Worm (Caenorhabditis elegans) whole organism, L3 larva: Measurements from ENCODE around the gene C25A11.2.

Experiments
- R02D3.7 ChIP-seq: fragments of 150-350 bp; optimal IDR thresholded peaks from 2 replicates; lab custom pipeline; 2014; ENCODE audit warnings: missing biosample characterization, missing genetic modification characterization
- ama-1 ChIP-seq: fragments of 150-350 bp; optimal IDR thresholded peaks from 2 replicates; lab custom pipeline; 2018
- ceh-82 ChIP-seq: fragments of 150-350 bp; optimal IDR thresholded peaks from 2 replicates; lab custom pipeline; 2014; ENCODE audit warnings: missing biosample characterization, missing genetic modification characterization
- ceh-9 ChIP-seq: sonication (generic microtip); optimal IDR thresholded peaks from 2 replicates; lab custom pipeline; 2018; ENCODE audit warnings: missing biosample characterization, missing genetic modification characterization
- daf-12 ChIP-seq: fragments of 150-350 bp; optimal IDR thresholded peaks from 2 replicates; lab custom pipeline; 2014; ENCODE audit warnings: missing biosample characterization, missing genetic modification reagents, missing genetic modification characterization
- egl-27 ChIP-seq: sonication (generic microtip); optimal IDR thresholded peaks from 4 replicates; lab custom pipeline; 2017; ENCODE audit warnings: missing biosample characterization, missing genetic modification reagents, missing genetic modification characterization
- egl-5 ChIP-seq: fragments of 150-350 bp; optimal IDR thresholded peaks from 2 replicates; lab custom pipeline; 2017; ENCODE audit warnings: missing biosample characterization, missing genetic modification reagents, missing genetic modification characterization, inconsistent platforms
- elt-1 ChIP-seq: fragments of 150-350 bp; optimal IDR thresholded peaks from 2 replicates; lab custom pipeline; 2014; ENCODE audit warnings: missing biosample characterization, missing genetic modification characterization
- elt-2 ChIP-seq: sonication (generic microtip); optimal IDR thresholded peaks from 2 replicates; lab custom pipeline; 2016; ENCODE audit warnings: missing genetic modification reagents, mild to moderate bottlenecking, missing genetic modification characterization, missing compliant biosample characterization
- elt-3 ChIP-seq, 3 experiments: fragments of 150-350 bp in 1 of 3; sonication (generic microtip) in 2 of 3; optimal IDR thresholded peaks; 2 replicates in 2 of 3; 4 replicates in 1 of 3; lab custom pipeline; 2014 to 2017; ENCODE audit warnings: missing biosample characterization in 3 of 3, missing genetic modification characterization in 3 of 3
- eor-1 ChIP-seq, 2 experiments: fragments of 150-350 bp; optimal IDR thresholded peaks; 2 replicates each; lab custom pipeline; 2014 to 2018; ENCODE audit warnings: missing biosample characterization in 2 of 2, missing genetic modification characterization in 2 of 2
- fkh-10 ChIP-seq: sonication (generic microtip); optimal IDR thresholded peaks from 2 replicates; lab custom pipeline; 2017; ENCODE audit warnings: missing biosample characterization, missing genetic modification reagents, missing genetic modification characterization
- fkh-2 ChIP-seq: fragments of 150-350 bp; optimal IDR thresholded peaks from 2 replicates; lab custom pipeline; 2014; ENCODE audit warnings: missing biosample characterization, missing genetic modification reagents, missing genetic modification characterization
- fos-1 ChIP-seq: fragments of 150-350 bp; optimal IDR thresholded peaks from 2 replicates; lab custom pipeline; 2014; ENCODE audit warnings: missing biosample characterization, missing genetic modification characterization
- hmg-11 ChIP-seq: sonication (generic microtip); optimal IDR thresholded peaks from 2 replicates; lab custom pipeline; 2016; ENCODE audit warnings: missing genetic modification characterization, missing compliant biosample characterization
- jun-1 ChIP-seq: fragments of 150-350 bp; optimal IDR thresholded peaks from 2 replicates; lab custom pipeline; 2014; ENCODE audit warnings: missing biosample characterization, missing genetic modification reagents, missing genetic modification characterization
- lin-15B ChIP-seq: fragments of 150-350 bp; optimal IDR thresholded peaks from 2 replicates; lab custom pipeline; 2014; ENCODE audit warnings: missing biosample characterization, missing genetic modification characterization
- lin-39 ChIP-seq: fragments of 150-350 bp; optimal IDR thresholded peaks from 2 replicates; lab custom pipeline; 2018; ENCODE audit warnings: missing biosample characterization, missing genetic modification reagents, missing genetic modification characterization
- lsy-12 ChIP-seq: sonication (generic microtip); optimal IDR thresholded peaks from 2 replicates; lab custom pipeline; 2016; ENCODE audit warnings: mild to moderate bottlenecking, missing genetic modification characterization, missing compliant biosample characterization
- mml-1 ChIP-seq: fragments of 150-350 bp; sonication (generic microtip); optimal IDR thresholded peaks from 3 replicates; lab custom pipeline; 2014; ENCODE audit warnings: missing biosample characterization, missing genetic modification characterization
- nfya-1 ChIP-seq: sonication (generic microtip); optimal IDR thresholded peaks from 2 replicates; lab custom pipeline; 2017; ENCODE audit warnings: missing genetic modification characterization, mild to moderate bottlenecking, missing compliant biosample characterization, antibody characterized with exemption, moderate library complexity; ENCODE audit not compliant: insufficient read depth
- nhr-12 ChIP-seq: fragments of 150-350 bp; optimal IDR thresholded peaks from 2 replicates; lab custom pipeline; 2014; ENCODE audit warnings: missing biosample characterization, missing genetic modification characterization
- nhr-23 ChIP-seq: fragments of 150-350 bp; optimal IDR thresholded peaks from 2 replicates; lab custom pipeline; 2014; ENCODE audit warnings: missing biosample characterization, missing genetic modification reagents, missing genetic modification characterization
- nhr-237 ChIP-seq: fragments of 150-350 bp; optimal IDR thresholded peaks from 2 replicates; lab custom pipeline; 2014; ENCODE audit warnings: missing biosample characterization, missing genetic modification characterization
- nhr-25 ChIP-seq: sonication (generic microtip); optimal IDR thresholded peaks from 2 replicates; lab custom pipeline; 2017; ENCODE audit warnings: missing biosample characterization, missing genetic modification characterization
- nhr-43 ChIP-seq: sonication (generic microtip); optimal IDR thresholded peaks from 2 replicates; lab custom pipeline; 2016; ENCODE audit warnings: mild to moderate bottlenecking, missing genetic modification characterization, missing compliant biosample characterization; ENCODE audit not compliant: poor library complexity, severe bottlenecking
- nhr-77 ChIP-seq: fragments of 150-350 bp; optimal IDR thresholded peaks from 2 replicates; lab custom pipeline; 2014; ENCODE audit warnings: missing biosample characterization, missing genetic modification characterization
- pha-4 ChIP-seq: fragments of 150-350 bp; optimal IDR thresholded peaks from 2 replicates; lab custom pipeline; 2014; ENCODE audit warnings: missing biosample characterization, missing genetic modification reagents, missing genetic modification characterization
- pqm-1 ChIP-seq: fragments of 150-350 bp; optimal IDR thresholded peaks from 2 replicates; lab custom pipeline; 2017; ENCODE audit warnings: missing biosample characterization, missing genetic modification characterization, inconsistent platforms
- unc-39 ChIP-seq: sonication (generic microtip); optimal IDR thresholded peaks from 4 replicates; lab custom pipeline; 2017; ENCODE audit warnings: missing biosample characterization, missing genetic modification characterization
- zag-1 ChIP-seq: fragments of 150-350 bp; optimal IDR thresholded peaks from 2 replicates; lab custom pipeline; 2014; ENCODE audit warnings: missing biosample characterization, missing genetic modification characterization

The C25A11.2 gene

ce11 chrX:9154216-9154615 is 40.4 kb downstream of the C25A11.2 start, which contains the start of gene B0563.7:
B0563.7 (minus strand) TSS chrX:9154316.
- TF ChIP-seq nhr-23 (no peak), fos-1 (tag; lab: Kevin White, UChicago) (no peak), nfya-1 (tag; lab: Kevin White, UChicago) (no peak), eor-1 (tag; optimal IDR thresholded peaks at IDR 0.05; lab: Kevin White, UChicago) (no peak), pha-4 (tag; lab: Kevin White, UChicago) (no peak), egl-27 (tag; lab: Kevin White, UChicago) (no peak), nhr-77 (tag; lab: Kevin White, UChicago) (no peak), pqm-1 (tag; lab: Kevin White, UChicago) (no peak), unc-39 (tag; lab: Kevin White, UChicago) (no peak), daf-12 (tag; lab: Kevin White, UChicago) (no peak), mml-1 (tag; lab: Kevin White, UChicago) (no peak), R02D3.7 (no peak), ceh-9 (no peak)

- TF ChIP-seq elt-2 (tag; lab: Kevin White, UChicago): peak; percentile 42
- peak; percentile 17 for TF ChIP-seq pqm-1 (tag; lab: Kevin White, UChicago)
- TF ChIP-seq ceh-9: no peak
- TF ChIP-seq hmg-11 (tag; lab: Kevin White, UChicago): no peak
These were observed 41.9 kb downstream of the C25A11.2 start for ce11 chrX:9155751-9156150.

- TF ChIP-seq lin-39 (tag; lab: Kevin White, UChicago) (peak; percentile 33), fkh-2 (tag; lab: Kevin White, UChicago) (no peak), egl-5 (tag; lab: Kevin White, UChicago) (peak; percentile 50)
These were observed 47.5 kb downstream of the C25A11.2 start for ce11 chrX:9161253-9161904.

ce11 chrX:9162864-9163263 is 49.0 kb downstream of the C25A11.2 start, which contains the start of gene tsp-11:
tsp-11 (plus strand) TSS chrX:9163164.
- TF ChIP-seq nhr-237 (tag; lab: Kevin White, UChicago) (no peak), fkh-10 (GFP tag; lab: Kevin White, UChicago) (no peak), nhr-25 (no peak), nhr-23 (no peak), fkh-2 (tag; lab: Kevin White, UChicago) (no peak), elt-3 (tag; optimal IDR thresholded peaks at IDR 0.05; lab: Kevin White, UChicago) (no peak), nhr-77 (tag; lab: Kevin White, UChicago) (no peak), R02D3.7 (no peak), nhr-43 (tag; lab: Kevin White, UChicago) (no peak), ceh-82 (tag; lab: Kevin White, UChicago) (no peak), lsy-12 (tag; lab: Kevin White, UChicago) (no peak), zag-1 (no peak), pha-4 (tag; lab: Kevin White, UChicago) (no peak), ama-1 (lab: Kevin White, UChicago) (no peak), nfya-1 (tag; lab: Kevin White, UChicago) (no peak), lin-15B (no peak), unc-39 (tag; lab: Kevin White, UChicago) (no peak), nhr-12 (no peak), jun-1 (tag; lab: Kevin White, UChicago) (no peak), elt-1 (no peak)
- TF ChIP-seq, all 47 proteins: peak for 0
